Fruit fly (Drosophila melanogaster) whole organism, embryonic: Measurements from ENCODE around the gene AlaRS-m.

Experiments
- Atf3 ChIP-seq: fragments of 200-800 bp; sonication (Bioruptor generic); optimal IDR thresholded peaks from 3 replicates; lab custom pipeline; 2016; ENCODE audit warnings: missing biosample characterization, missing genetic modification characterization
- CG11085 ChIP-seq: fragments of 200-800 bp; sonication (Bioruptor generic); IDR thresholded peaks from 2 replicates; pipeline ENCODE4 v1.3.6; 2022; ENCODE audit warnings: missing biosample characterization, missing genetic modification characterization
- CG11723 ChIP-seq: fragments of 200-800 bp; sonication (Bioruptor generic); optimal IDR thresholded peaks from 2 replicates; lab custom pipeline; 2017; ENCODE audit warnings: missing biosample characterization, mild to moderate bottlenecking, missing genetic modification characterization
- CG12659 ChIP-seq: fragments of 200-800 bp; sonication (Bioruptor generic); optimal IDR thresholded peaks from 3 replicates; lab custom pipeline; 2017; ENCODE audit warnings: mild to moderate bottlenecking, missing biosample characterization, missing genetic modification reagents, missing genetic modification characterization
- CG15479 ChIP-seq: fragments of 200-800 bp; sonication (Bioruptor generic); optimal IDR thresholded peaks from 3 replicates; lab custom pipeline; 2019; ENCODE audit warnings: missing biosample characterization, mild to moderate bottlenecking, missing genetic modification characterization, moderate library complexity
- CG17186 ChIP-seq: fragments of 200-800 bp; sonication (Bioruptor generic); optimal IDR thresholded peaks from 3 replicates; lab custom pipeline; 2017; ENCODE audit warnings: missing biosample characterization, missing genetic modification reagents, missing genetic modification characterization
- CG17568 ChIP-seq: fragments of 200-800 bp; sonication (Bioruptor generic); optimal IDR thresholded peaks from 2 replicates; lab custom pipeline; 2018; ENCODE audit warnings: missing biosample characterization, mild to moderate bottlenecking, missing genetic modification characterization, moderate library complexity
- CG17802 ChIP-seq: fragments of 200-800 bp; sonication (Bioruptor generic); optimal IDR thresholded peaks from 2 replicates; lab custom pipeline; 2018; ENCODE audit warnings: missing biosample characterization, mild to moderate bottlenecking, missing genetic modification characterization, moderate library complexity
- CG18011 ChIP-seq: fragments of 200-800 bp; sonication (Bioruptor generic); optimal IDR thresholded peaks from 2 replicates; lab custom pipeline; 2017; ENCODE audit warnings: missing biosample characterization, missing genetic modification characterization, mild to moderate bottlenecking, moderate library complexity, missing genotype
- CG18262 ChIP-seq: fragments of 200-800 bp; optimal IDR thresholded peaks from 3 replicates; lab custom pipeline; 2019; ENCODE audit warnings: missing biosample characterization, mild to moderate bottlenecking, missing genetic modification characterization, moderate library complexity
- CG18599 ChIP-seq: fragments of 200-800 bp; sonication (Bioruptor generic); optimal IDR thresholded peaks from 3 replicates; lab custom pipeline; 2017; ENCODE audit warnings: missing biosample characterization, missing genetic modification characterization, mild to moderate bottlenecking, moderate library complexity, missing genetic modification reagents
- CG2116 ChIP-seq: fragments of 200-800 bp; sonication (Bioruptor generic); optimal IDR thresholded peaks from 3 replicates; lab custom pipeline; 2018; ENCODE audit warnings: missing biosample characterization, mild to moderate bottlenecking, missing genetic modification characterization
- CG2120 ChIP-seq: fragments of 200-800 bp; sonication (Bioruptor generic); optimal IDR thresholded peaks from 3 replicates; lab custom pipeline; 2016; ENCODE audit warnings: missing biosample characterization, missing genetic modification characterization
- CG2202 ChIP-seq: fragments of 200-800 bp; sonication (Bioruptor generic); optimal IDR thresholded peaks from 2 replicates; lab custom pipeline; 2018; ENCODE audit warnings: missing biosample characterization, mild to moderate bottlenecking, missing genetic modification characterization
- CG3995 ChIP-seq: fragments of 200-800 bp; sonication (Bioruptor generic); optimal IDR thresholded peaks from 3 replicates; lab custom pipeline; 2016; ENCODE audit warnings: missing biosample characterization, missing genetic modification characterization
- CG4404 ChIP-seq: fragments of 200-800 bp; sonication (Bioruptor generic); IDR thresholded peaks from 2 replicates; pipeline ENCODE4 v1.3.6; 2022; ENCODE audit warnings: missing biosample characterization, missing genetic modification characterization
- CG4730 ChIP-seq: fragments of 200-800 bp; sonication (Bioruptor generic); IDR thresholded peaks from 2 replicates; pipeline ENCODE4 v1.3.6; 2022; ENCODE audit warnings: missing biosample characterization, missing genetic modification characterization
- CG5180 ChIP-seq: fragments of 200-800 bp; sonication (Bioruptor generic); optimal IDR thresholded peaks from 3 replicates; lab custom pipeline; 2017; ENCODE audit warnings: missing biosample characterization, missing genetic modification characterization, mild to moderate bottlenecking, moderate library complexity, missing genetic modification reagents
- CG6654 ChIP-seq: fragments of 200-800 bp; sonication (Bioruptor generic); optimal IDR thresholded peaks from 2 replicates; lab custom pipeline; 2017; ENCODE audit warnings: missing biosample characterization, mild to moderate bottlenecking, missing genetic modification characterization
- CG7839 ChIP-seq: fragments of 200-800 bp; sonication (Bioruptor generic); optimal IDR thresholded peaks from 3 replicates; lab custom pipeline; 2018; ENCODE audit warnings: missing biosample characterization, mild to moderate bottlenecking, missing genetic modification characterization, moderate library complexity
- CG7928 ChIP-seq: fragments of 200-800 bp; sonication (Bioruptor generic); optimal IDR thresholded peaks from 2 replicates; lab custom pipeline; 2017; ENCODE audit warnings: missing biosample characterization, mild to moderate bottlenecking, missing genetic modification characterization
- CG8924 ChIP-seq: fragments of 200-800 bp; optimal IDR thresholded peaks from 3 replicates; lab custom pipeline; 2019; ENCODE audit warnings: missing biosample characterization, mild to moderate bottlenecking, missing genetic modification characterization, moderate library complexity
- CG9609 ChIP-seq: fragments of 200-800 bp; sonication (Bioruptor generic); optimal IDR thresholded peaks from 3 replicates; lab custom pipeline; 2016; ENCODE audit warnings: missing biosample characterization, missing genetic modification characterization
- CG9817 ChIP-seq: fragments of 200-800 bp; sonication (Bioruptor generic); optimal IDR thresholded peaks from 2 replicates; lab custom pipeline; 2018; ENCODE audit warnings: missing biosample characterization, mild to moderate bottlenecking, missing genetic modification characterization, moderate library complexity
- Ets65A ChIP-seq: fragments of 200-800 bp; sonication (Bioruptor generic); peaks from one replicate; lab custom pipeline; 2016; ENCODE audit warnings: missing biosample characterization, missing genetic modification characterization
- Fer1 ChIP-seq: fragments of 200-800 bp; sonication (Bioruptor generic); optimal IDR thresholded peaks from 2 replicates; lab custom pipeline; 2017; ENCODE audit warnings: missing biosample characterization, mild to moderate bottlenecking, missing genetic modification characterization
- Fer3 ChIP-seq: fragments of 200-800 bp; sonication (Bioruptor generic); optimal IDR thresholded peaks from 2 replicates; lab custom pipeline; 2018; ENCODE audit warnings: missing biosample characterization, mild to moderate bottlenecking, missing genetic modification characterization, moderate library complexity
- HLH4C ChIP-seq: fragments of 200-800 bp; sonication (Bioruptor generic); IDR thresholded peaks from 3 replicates; pipeline ENCODE4 v1.3.6; 2022; ENCODE audit warnings: missing biosample characterization, missing genetic modification characterization; ENCODE audit not compliant: partially characterized antibody
- Hand ChIP-seq: fragments of 200-800 bp; sonication (Bioruptor generic); optimal IDR thresholded peaks from 2 replicates; lab custom pipeline; 2017; ENCODE audit warnings: mild to moderate bottlenecking, missing biosample characterization, missing genetic modification reagents, missing genetic modification characterization
- Lim3 ChIP-seq: fragments of 200-800 bp; sonication (Bioruptor generic); IDR thresholded peaks from 2 replicates; pipeline ENCODE4 v1.3.6; 2022; ENCODE audit warnings: missing biosample characterization, missing genetic modification characterization
- Meics ChIP-seq: fragments of 200-800 bp; sonication (Bioruptor generic); optimal IDR thresholded peaks from 2 replicates; lab custom pipeline; 2017; ENCODE audit warnings: missing biosample characterization, mild to moderate bottlenecking, missing genetic modification characterization
- Mrtf ChIP-seq: fragments of 200-800 bp; sonication (Bioruptor generic); IDR thresholded peaks from 3 replicates; pipeline ENCODE4 v1.3.6; 2022; ENCODE audit warnings: missing biosample characterization, missing genetic modification characterization
- NC2α ChIP-seq: fragments of 200-800 bp; sonication (Bioruptor generic); optimal IDR thresholded peaks from 2 replicates; lab custom pipeline; 2016; ENCODE audit warnings: missing biosample characterization, missing genetic modification characterization
- Oli ChIP-seq: fragments of 200-800 bp; sonication (Bioruptor generic); optimal IDR thresholded peaks from 2 replicates; lab custom pipeline; 2018; ENCODE audit warnings: missing biosample characterization, mild to moderate bottlenecking, missing genetic modification characterization, moderate library complexity
- Optix ChIP-seq: fragments of 200-800 bp; sonication (Bioruptor generic); IDR thresholded peaks from 3 replicates; pipeline ENCODE4 v1.3.6; 2022; ENCODE audit warnings: missing biosample characterization, missing genetic modification characterization
- Trl ChIP-seq, 3 experiments: fragments of >200 bp in 2 of 3; fragments of 200-800 bp in 1 of 3; sonication (Bioruptor generic) in 1 of 3; optimal IDR thresholded peaks; 2 replicates in 1 of 3; 3 replicates in 2 of 3; lab custom pipeline; 2016 to 2017; ENCODE audit warnings: missing biosample characterization in 1 of 3, missing genetic modification characterization in 1 of 3
- br ChIP-seq: fragments of >200 bp; optimal IDR thresholded peaks from 2 replicates; lab custom pipeline; 2017
- chm ChIP-seq: fragments of 200-800 bp; sonication (Bioruptor generic); IDR thresholded peaks from 2 replicates; pipeline ENCODE4 v1.3.6; 2022; ENCODE audit warnings: missing biosample characterization, missing genetic modification characterization
- chn ChIP-seq: fragments of 200-800 bp; sonication (Bioruptor generic); optimal IDR thresholded peaks from 2 replicates; lab custom pipeline; 2016; ENCODE audit warnings: missing biosample characterization, missing genetic modification characterization
- h ChIP-seq: fragments of >200 bp; optimal IDR thresholded peaks from 2 replicates; lab custom pipeline; 2017
- hkb ChIP-seq, 2 experiments: fragments of 200-800 bp in 1 of 2; fragments of >200 bp in 1 of 2; sonication (Bioruptor generic) in 1 of 2; IDR thresholded peaks in 1 of 2; optimal IDR thresholded peaks in 1 of 2; 2 replicates each; pipeline versions ENCODE4 v1.3.6 to Lab custom; 2017 to 2022; ENCODE audit warnings: missing biosample characterization in 1 of 2, missing genetic modification characterization in 1 of 2
- kah ChIP-seq: fragments of 200-800 bp; sonication (Bioruptor generic); optimal IDR thresholded peaks from 2 replicates; lab custom pipeline; 2018; ENCODE audit warnings: missing biosample characterization, mild to moderate bottlenecking, missing genetic modification characterization
- ken ChIP-seq: fragments of 200-800 bp; sonication (Bioruptor generic); IDR thresholded peaks from 3 replicates; pipeline ENCODE4 v1.3.6; 2022; ENCODE audit warnings: missing biosample characterization, missing genetic modification characterization
- klu ChIP-seq: fragments of 200-800 bp; sonication (Bioruptor generic); IDR thresholded peaks from 2 replicates; pipeline ENCODE4 v1.3.6; 2022; ENCODE audit warnings: missing biosample characterization, missing genetic modification characterization
- knrl ChIP-seq: fragments of 200-800 bp; sonication (Bioruptor generic); IDR thresholded peaks from 3 replicates; pipeline ENCODE4 v1.3.6; 2022; ENCODE audit warnings: missing biosample characterization, missing genetic modification characterization; ENCODE audit not compliant: partially characterized antibody
- maf-S ChIP-seq: fragments of 200-800 bp; sonication (Bioruptor generic); optimal IDR thresholded peaks from 2 replicates; lab custom pipeline; 2016; ENCODE audit warnings: missing biosample characterization, missing genetic modification characterization
- pros ChIP-seq: fragments of 200-800 bp; sonication (Bioruptor generic); optimal IDR thresholded peaks from 3 replicates; lab custom pipeline; 2019; ENCODE audit warnings: missing biosample characterization, mild to moderate bottlenecking, missing genetic modification characterization, moderate library complexity
- stc ChIP-seq: fragments of 200-800 bp; sonication (Bioruptor generic); IDR thresholded peaks from 2 replicates; pipeline ENCODE4 v1.3.6; 2022; ENCODE audit warnings: missing biosample characterization, missing genetic modification characterization
- stwl ChIP-seq: fragments of 200-800 bp; sonication (Bioruptor generic); optimal IDR thresholded peaks from 3 replicates; lab custom pipeline; 2018; ENCODE audit warnings: missing biosample characterization, mild to moderate bottlenecking, missing genetic modification characterization, moderate library complexity
- unpg ChIP-seq: fragments of 200-800 bp; sonication (Bioruptor generic); optimal IDR thresholded peaks from 3 replicates; lab custom pipeline; 2018; ENCODE audit warnings: missing biosample characterization, mild to moderate bottlenecking, missing genetic modification characterization, moderate library complexity
- vfl ChIP-seq: fragments of 200-800 bp; sonication (Bioruptor generic); optimal IDR thresholded peaks from 2 replicates; lab custom pipeline; 2016; ENCODE audit warnings: missing biosample characterization, missing genetic modification characterization

AlaRS-m gene

DNA sequence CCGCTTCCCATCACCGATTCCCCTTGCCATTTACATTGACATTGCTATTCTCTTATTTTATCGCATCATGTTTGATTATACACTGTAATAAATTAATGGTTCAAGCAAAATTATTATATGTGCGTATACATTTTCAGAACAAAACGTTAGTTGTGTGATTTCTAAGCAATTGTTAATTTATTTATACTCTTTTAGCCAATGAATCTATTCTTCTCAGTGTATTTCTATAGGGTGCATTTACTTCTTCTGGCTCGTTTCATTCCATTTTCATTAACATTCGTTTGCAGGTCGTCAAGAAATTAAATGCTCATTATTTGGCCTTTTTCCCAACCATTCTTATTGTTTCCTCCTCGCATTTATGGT lies 41.7 kb downstream of the AlaRS-m start (continued):
- TF ChIP-seq stwl = no peak
- no peak for TF ChIP-seq CG5180 (GFP tag; lab: Kevin White, UChicago)
- TF ChIP-seq pros (GFP tag; lab: Kevin White, UChicago) = no peak
- TF ChIP-seq maf-S = peak; percentile 31
- no peak for TF ChIP-seq Optix (GFP tag; lab: Robert Waterston, UW)
- peak; percentile 55 for TF ChIP-seq CG18262
- no peak for TF ChIP-seq knrl (GFP tag; lab: Robert Waterston, UW)
- TF ChIP-seq Oli (tag; lab: Kevin White, UChicago) = peak; percentile 65
- peak; percentile 26 for TF ChIP-seq Fer1 (GFP tag; lab: Kevin White, UChicago)
- peak; percentile 40 for TF ChIP-seq CG17802 (tag; lab: Kevin White, UChicago)
- TF ChIP-seq klu = no peak
- TF ChIP-seq CG6654 = peak; percentile 37
- no peak for TF ChIP-seq hkb (optimal IDR thresholded peaks at IDR 0.05; lab: Kevin White, UChicago)
- peak; percentile 62 for TF ChIP-seq hkb (GFP tag; IDR thresholded peaks at IDR 0.05; lab: Robert Waterston, UW)
- TF ChIP-seq CG2116 (GFP tag; lab: Kevin White, UChicago) = no peak
- TF ChIP-seq Fer3 = peak; percentile 61
- peak; percentile 0 for TF ChIP-seq CG17186 (GFP tag; lab: Kevin White, UChicago)
- no peak for TF ChIP-seq Lim3
- TF ChIP-seq chn = peak; percentile 39
- peak; percentile 23 for TF ChIP-seq CG2202 (tag; lab: Kevin White, UChicago)
- peak; percentile 52; the same call in 1 of the 2 replicates for TF ChIP-seq CG4730 (GFP tag; lab: Robert Waterston, UW)
- no peak for TF ChIP-seq Ets65A
- TF ChIP-seq CG8924 (tag; lab: Kevin White, UChicago) = no peak
- no peak for TF ChIP-seq Hand (GFP tag; lab: Kevin White, UChicago)
- no peak for TF ChIP-seq Trl (optimal IDR thresholded peaks at IDR 0.05; lab: Kevin White, UChicago)
- no peak for TF ChIP-seq Trl (GFP tag; optimal IDR thresholded peaks at IDR 0.05; lab: Kevin White, UChicago)
- peak; percentile 72 for TF ChIP-seq CG7839 (tag; lab: Kevin White, UChicago)
- TF ChIP-seq h (lab: Kevin White, UChicago) = no peak
- no peak for TF ChIP-seq CG18011 (GFP tag; lab: Kevin White, UChicago)
- peak; percentile 55; the same call in 2 of the 3 replicates for TF ChIP-seq Mrtf (GFP tag; lab: Robert Waterston, UW)
- peak; percentile 73 for TF ChIP-seq unpg
- peak; percentile 19; the same call in 1 of the 2 replicates for TF ChIP-seq CG11085 (GFP tag; lab: Robert Waterston, UW)
- TF ChIP-seq kah = no peak
- peak; percentile 4 for TF ChIP-seq CG18599 (GFP tag; lab: Kevin White, UChicago)
- TF ChIP-seq vfl = no peak
- TF ChIP-seq CG4404 (GFP tag; lab: Robert Waterston, UW) = peak; percentile 48
- peak; percentile 44 for TF ChIP-seq Atf3 (GFP tag; lab: Kevin White, UChicago)
- peak; percentile 23 for TF ChIP-seq CG9817 (tag; lab: Kevin White, UChicago)
- TF ChIP-seq CG11723 (GFP tag; lab: Kevin White, UChicago) = no peak
- TF ChIP-seq CG17568 (GFP tag; lab: Kevin White, UChicago) = peak; percentile 27
- peak; percentile 55 for TF ChIP-seq CG2120 (GFP tag; lab: Kevin White, UChicago)
- TF ChIP-seq CG12659 (GFP tag; lab: Kevin White, UChicago) = no peak
- TF ChIP-seq HLH4C (GFP tag; lab: Robert Waterston, UW) = no peak
- no peak for TF ChIP-seq CG15479 (GFP tag; lab: Kevin White, UChicago)
- TF ChIP-seq br = no peak
- TF ChIP-seq chm (GFP tag; lab: Robert Waterston, UW) = peak; percentile 60; the same call in 1 of the 2 replicates
- peak; percentile 60 for TF ChIP-seq stc (GFP tag; lab: Robert Waterston, UW)
- TF ChIP-seq CG7928 = no peak
- peak; percentile 15; the same call in 1 of the 3 replicates for TF ChIP-seq ken (GFP tag; lab: Robert Waterston, UW)
- peak; percentile 51 for TF ChIP-seq CG9609 (GFP tag; lab: Kevin White, UChicago)
- no peak for TF ChIP-seq Meics
- no peak for TF ChIP-seq NC2α (GFP tag; lab: Kevin White, UChicago)
- TF ChIP-seq CG3995 = no peak
